Fruit fly (Drosophila melanogaster) whole organism, pupa: ENCODE data around the gene sala.

Experiments
- CG15710 ChIP-seq: fragments of 200-800 bp; sonication (Bioruptor generic); optimal IDR thresholded peaks from 2 replicates; lab custom pipeline; 2018; ENCODE audit warnings: missing biosample characterization, mild to moderate bottlenecking, missing genetic modification characterization, moderate library complexity
- CG8159 ChIP-seq: fragments of 200-800 bp; sonication (Bioruptor generic); optimal IDR thresholded peaks from 3 replicates; lab custom pipeline; 2018; ENCODE audit warnings: missing biosample characterization, mild to moderate bottlenecking, missing genetic modification characterization, moderate library complexity
- EcR ChIP-seq: fragments of 200-800 bp; sonication (Bioruptor generic); optimal IDR thresholded peaks from 3 replicates; lab custom pipeline; 2019; ENCODE audit warnings: missing biosample characterization, missing genetic modification characterization, mild to moderate bottlenecking, moderate library complexity, missing genetic modification reagents
- fd96Ca ChIP-seq: fragments of 200-800 bp; sonication (Bioruptor generic); IDR thresholded peaks from 3 replicates; pipeline ENCODE4 v1.3.6; 2022; ENCODE audit warnings: missing biosample characterization, missing genetic modification characterization
- rn ChIP-seq: fragments of 200-800 bp; sonication (Bioruptor generic); IDR thresholded peaks from 2 replicates; pipeline ENCODE4 v1.3.6; 2022; ENCODE audit warnings: missing biosample characterization, missing genetic modification characterization

- TF ChIP-seq fd96Ca: peak; percentile 63; the same call in 2 of the 3 replicates
- TF ChIP-seq CG15710 (tag; lab: Kevin White, UChicago): no peak
- TF ChIP-seq EcR: peak; percentile 50
- 0 out of 2 replicates have a peak, but pooled peaks have one; percentile 10 for TF ChIP-seq rn
- TF ChIP-seq CG8159 (tag; lab: Kevin White, UChicago): peak; percentile 72
These were observed 43.7 kb downstream of the sala start, which contains the start of gene CG31705 for dm6 chr2L:11528129-11528589.
